Worm (Caenorhabditis elegans): ENCODE results near the gene ncx-6.

ncx-6 gene

ce11 chrIII:9741985-9742384 lies 28.2 kb upstream of the ncx-6 start:
- no peak for TF ChIP-seq nhr-10 (tag; optimal IDR thresholded peaks at IDR 0.05)
- no peak for TF ChIP-seq saeg-2 (GFP tag; IDR thresholded peaks at IDR 0.05)
- TF ChIP-seq nhr-11 (tag; optimal IDR thresholded peaks at IDR 0.05) = peak; percentile 59
- no peak for TF ChIP-seq unc-39 (tag; optimal IDR thresholded peaks at IDR 0.05)
- TF ChIP-seq mep-1 (tag; optimal IDR thresholded peaks at IDR 0.05) = no peak
- TF ChIP-seq gei-8 (GFP tag; optimal IDR thresholded peaks at IDR 0.05) = no peak
- no peak for TF ChIP-seq nhr-48 (tag; optimal IDR thresholded peaks at IDR 0.05)
- peak in 1 of 2 experiments; percentile 93 for TF ChIP-seq daf-16 (GFP tag; optimal IDR thresholded peaks at IDR 0.05)
- no peak for TF ChIP-seq daf-16 (tag; optimal IDR thresholded peaks at IDR 0.05)
- no peak for TF ChIP-seq ZK337.2 (GFP tag; IDR thresholded peaks at IDR 0.05)
- no peak for TF ChIP-seq D1046.2 (GFP tag; IDR thresholded peaks at IDR 0.05)
- no peak for TF ChIP-seq zfp-2 (tag; optimal IDR thresholded peaks at IDR 0.05)
- no peak for TF ChIP-seq fos-1 (tag; optimal IDR thresholded peaks at IDR 0.05)
- TF ChIP-seq egl-27 (tag; optimal IDR thresholded peaks at IDR 0.05) = no peak
- TF ChIP-seq nhr-237 (tag; optimal IDR thresholded peaks at IDR 0.05) = no peak
- peak; percentile 7 for TF ChIP-seq hlh-30 (tag; optimal IDR thresholded peaks at IDR 0.05; ENCODE audit: insufficient read depth)
- TF ChIP-seq daf-12 (tag; optimal IDR thresholded peaks at IDR 0.05) = no peak
- no peak for TF ChIP-seq nhr-6 (tag; optimal IDR thresholded peaks at IDR 0.05)
- TF ChIP-seq lin-38 (GFP tag; IDR thresholded peaks at IDR 0.05) = no peak
- no peak for TF ChIP-seq pha-4 (GFP tag; IDR thresholded peaks at IDR 0.05)
- no peak for TF ChIP-seq pha-4 (tag; optimal IDR thresholded peaks at IDR 0.05)
- TF ChIP-seq lsy-2 (tag; optimal IDR thresholded peaks at IDR 0.05) = no peak
- TF ChIP-seq F49E8.2 (tag; optimal IDR thresholded peaks at IDR 0.05; ENCODE audit: borderline replicate concordance) = no peak
- TF ChIP-seq unc-62 (GFP tag; optimal IDR thresholded peaks at IDR 0.05 in 1 of 2) = no peak
- no peak for TF ChIP-seq unc-62 (tag; optimal IDR thresholded peaks at IDR 0.05)
- no peak for TF ChIP-seq lim-7 (GFP tag; IDR thresholded peaks at IDR 0.05)
- TF ChIP-seq zip-2 (tag; optimal IDR thresholded peaks at IDR 0.05) = no peak
- TF ChIP-seq hmg-1.1 (GFP tag; IDR thresholded peaks at IDR 0.05) = no peak

ce11 chrIII:9740663-9741062 lies 26.9 kb upstream of the ncx-6 start:
- TF ChIP-seq madf-5 (GFP tag; IDR thresholded peaks at IDR 0.05) (no peak), unc-39 (tag; optimal IDR thresholded peaks at IDR 0.05) (no peak), daf-12 (tag; optimal IDR thresholded peaks at IDR 0.05) (no peak), ZK546.5 (tag; optimal IDR thresholded peaks at IDR 0.05) (no peak), ceh-32 (tag; optimal IDR thresholded peaks at IDR 0.05; ENCODE audit: poor library complexity) (no peak), ctbp-1 (GFP tag; IDR thresholded peaks at IDR 0.05) (no peak), arid-1 (GFP tag; conservative IDR thresholded peaks at IDR 0.05) (no peak), zfp-2 (tag; optimal IDR thresholded peaks at IDR 0.05) (no peak), nhr-41 (GFP tag; IDR thresholded peaks at IDR 0.05) (no peak), ceh-28 (tag; optimal IDR thresholded peaks at IDR 0.05) (no peak), hlh-11 (tag; optimal IDR thresholded peaks at IDR 0.05) (no peak), nhr-28 (tag; optimal IDR thresholded peaks at IDR 0.05) (peak; percentile 15), lsy-2 (tag; optimal IDR thresholded peaks at IDR 0.05) (peak in 1 of 2 experiments; percentile 28), snpc-1.2 (GFP tag; IDR thresholded peaks at IDR 0.05) (no peak), ces-1 (GFP tag; optimal IDR thresholded peaks at IDR 0.05) (no peak), nhr-6 (tag; optimal IDR thresholded peaks at IDR 0.05) (no peak), hmg-1.1 (GFP tag; IDR thresholded peaks at IDR 0.05) (no peak), daf-19 (GFP tag; conservative IDR thresholded peaks at IDR 0.05) (no peak), dve-1 (tag; optimal IDR thresholded peaks at IDR 0.05; ENCODE audit: insufficient read depth) (no peak), unc-62 (GFP tag; optimal IDR thresholded peaks at IDR 0.05 in 1 of 2) (peak in 1 of 2 experiments; percentile 87), unc-62 (tag; optimal IDR thresholded peaks at IDR 0.05) (no peak), skn-1 (tag; optimal IDR thresholded peaks at IDR 0.05) (no peak), sdz-12 (GFP tag; optimal IDR thresholded peaks at IDR 0.05) (no peak)

All from whole organism, L4 larva.